Fruit fly (Drosophila melanogaster) whole organism, embryonic: ENCODE measurements around the gene COX7AL2.

Experiments
- Bgb ChIP-seq: fragments of 200-800 bp; sonication (Bioruptor generic); IDR thresholded peaks from 2 replicates; pipeline ENCODE4 v1.3.6; 2022; ENCODE audit warnings: missing biosample characterization, missing genetic modification characterization; ENCODE audit not compliant: partially characterized antibody
- CG10321 ChIP-seq: fragments of 200-800 bp; sonication (Bioruptor generic); IDR thresholded peaks from 2 replicates; pipeline ENCODE4 v1.3.6; 2022; ENCODE audit warnings: missing biosample characterization, missing genetic modification characterization
- CG12104 ChIP-seq: fragments of 200-800 bp; sonication (Bioruptor generic); optimal IDR thresholded peaks from 3 replicates; lab custom pipeline; 2016; ENCODE audit warnings: missing biosample characterization, missing genetic modification characterization
- CG12769 ChIP-seq: fragments of 200-800 bp; sonication (Bioruptor generic); optimal IDR thresholded peaks from 2 replicates; lab custom pipeline; 2019; ENCODE audit warnings: missing biosample characterization, mild to moderate bottlenecking, missing genetic modification characterization, moderate library complexity
- CG12942 ChIP-seq: fragments of 200-800 bp; sonication (Bioruptor generic); optimal IDR thresholded peaks from 3 replicates; lab custom pipeline; 2016; ENCODE audit warnings: missing biosample characterization, missing genetic modification characterization
- CG14860 ChIP-seq: fragments of 200-800 bp; sonication (Bioruptor generic); IDR thresholded peaks from 3 replicates; pipeline ENCODE4 v1.3.6; 2022; ENCODE audit warnings: missing biosample characterization, missing genetic modification characterization; ENCODE audit not compliant: partially characterized antibody
- CG15073 ChIP-seq: fragments of 200-800 bp; sonication (Bioruptor generic); optimal IDR thresholded peaks from 2 replicates; lab custom pipeline; 2016; ENCODE audit warnings: missing biosample characterization, missing genetic modification characterization
- CG2678 ChIP-seq: fragments of 200-800 bp; sonication (Bioruptor generic); optimal IDR thresholded peaks from 3 replicates; lab custom pipeline; 2019; ENCODE audit warnings: missing biosample characterization, mild to moderate bottlenecking, missing genetic modification characterization, moderate library complexity
- CG2712 ChIP-seq: fragments of 200-800 bp; optimal IDR thresholded peaks from 3 replicates; lab custom pipeline; 2019; ENCODE audit warnings: missing biosample characterization, mild to moderate bottlenecking, missing genetic modification characterization, moderate library complexity
- CG33557 ChIP-seq: fragments of 200-800 bp; sonication (Bioruptor generic); optimal IDR thresholded peaks from 2 replicates; lab custom pipeline; 2019; ENCODE audit warnings: missing biosample characterization, mild to moderate bottlenecking, missing genetic modification characterization, moderate library complexity
- CG4282 ChIP-seq: fragments of 200-800 bp; sonication (Bioruptor generic); optimal IDR thresholded peaks from 2 replicates; lab custom pipeline; 2016; ENCODE audit warnings: missing biosample characterization, missing genetic modification characterization
- CG6689 ChIP-seq: fragments of 200-800 bp; sonication (Bioruptor generic); IDR thresholded peaks from 2 replicates; pipeline ENCODE4 v1.3.6; 2022; ENCODE audit warnings: missing biosample characterization, missing genetic modification characterization
- CG7271 ChIP-seq: fragments of 200-800 bp; sonication (Bioruptor generic); optimal IDR thresholded peaks from 2 replicates; lab custom pipeline; 2018; ENCODE audit warnings: missing biosample characterization, mild to moderate bottlenecking, missing genetic modification characterization, moderate library complexity
- CG8944 ChIP-seq: fragments of 200-800 bp; sonication (Bioruptor generic); optimal IDR thresholded peaks from 3 replicates; lab custom pipeline; 2016; ENCODE audit warnings: missing biosample characterization, missing genetic modification characterization
- CG9609 ChIP-seq: fragments of 200-800 bp; sonication (Bioruptor generic); optimal IDR thresholded peaks from 3 replicates; lab custom pipeline; 2016; ENCODE audit warnings: missing biosample characterization, missing genetic modification characterization
- CG9932 ChIP-seq: fragments of 200-800 bp; sonication (Bioruptor generic); IDR thresholded peaks from 2 replicates; pipeline ENCODE4 v1.3.6; 2022; ENCODE audit warnings: missing biosample characterization, missing genetic modification characterization
- Camta ChIP-seq: fragments of 200-800 bp; sonication (Bioruptor generic); optimal IDR thresholded peaks from 2 replicates; lab custom pipeline; 2016; ENCODE audit warnings: missing biosample characterization, missing genetic modification characterization
- D19A ChIP-seq: fragments of 200-800 bp; optimal IDR thresholded peaks from 3 replicates; lab custom pipeline; 2019; ENCODE audit warnings: missing biosample characterization, mild to moderate bottlenecking, missing genetic modification characterization, moderate library complexity
- Dip2 ChIP-seq: fragments of 200-800 bp; sonication (Bioruptor generic); IDR thresholded peaks from 2 replicates; pipeline ENCODE4 v1.3.6; 2022; ENCODE audit warnings: missing biosample characterization, missing genetic modification characterization
- GATAe ChIP-seq: fragments of 200-800 bp; sonication (Bioruptor generic); conservative IDR thresholded peaks from 2 replicates; pipeline ENCODE4 v1.3.6; 2022; ENCODE audit warnings: missing biosample characterization, missing genetic modification characterization
- H2.0 ChIP-seq: fragments of 200-800 bp; sonication (Bioruptor generic); IDR thresholded peaks from 2 replicates; pipeline ENCODE4 v1.3.6; 2022; ENCODE audit warnings: missing biosample characterization, missing genetic modification characterization
- HLH4C ChIP-seq: fragments of 200-800 bp; sonication (Bioruptor generic); IDR thresholded peaks from 3 replicates; pipeline ENCODE4 v1.3.6; 2022; ENCODE audit warnings: missing biosample characterization, missing genetic modification characterization; ENCODE audit not compliant: partially characterized antibody
- Kr ChIP-seq: fragments of 200-800 bp; sonication (Bioruptor generic); optimal IDR thresholded peaks from 2 replicates; lab custom pipeline; 2017; ENCODE audit warnings: missing biosample characterization, mild to moderate bottlenecking, missing genetic modification characterization
- Lpt ChIP-seq: fragments of >200 bp; optimal IDR thresholded peaks from 2 replicates; lab custom pipeline; 2018; ENCODE audit warnings: missing biosample characterization, missing genetic modification characterization
- MBD-R2 ChIP-seq: fragments of 200-800 bp; sonication (Bioruptor generic); IDR thresholded peaks from 2 replicates; pipeline ENCODE4 v1.3.6; 2022; ENCODE audit warnings: missing biosample characterization, missing genetic modification characterization
- Nf-YA ChIP-seq: fragments of 200-800 bp; sonication (Bioruptor generic); IDR thresholded peaks from 2 replicates; pipeline ENCODE4 v1.3.6; 2022; ENCODE audit warnings: missing biosample characterization, missing genetic modification characterization
- Opbp ChIP-seq: fragments of 200-800 bp; sonication (Bioruptor generic); IDR thresholded peaks from 3 replicates; pipeline ENCODE4 v1.3.6; 2022; ENCODE audit warnings: missing biosample characterization, missing genetic modification characterization; ENCODE audit not compliant: partially characterized antibody
- Ravus ChIP-seq: fragments of 200-800 bp; sonication (Bioruptor generic); IDR thresholded peaks from 2 replicates; pipeline ENCODE4 v1.3.6; 2022; ENCODE audit warnings: missing biosample characterization, missing genetic modification characterization
- Sin3A ChIP-seq: fragments of >200 bp; optimal IDR thresholded peaks from 2 replicates; lab custom pipeline; 2018
- Xrp1 ChIP-seq: fragments of 200-800 bp; sonication (Bioruptor generic); IDR thresholded peaks from 2 replicates; pipeline ENCODE4 v1.3.6; 2022; ENCODE audit warnings: missing biosample characterization, missing genetic modification characterization
- al ChIP-seq: fragments of 200-800 bp; sonication (Bioruptor generic); IDR thresholded peaks from 2 replicates; pipeline ENCODE4 v1.3.6; 2022; ENCODE audit warnings: missing biosample characterization, missing genetic modification characterization
- aop ChIP-seq: fragments of 200-800 bp; sonication (Bioruptor generic); IDR thresholded peaks from 2 replicates; pipeline ENCODE4 v1.3.6; 2022; ENCODE audit warnings: missing biosample characterization, missing genetic modification characterization
- bigmax ChIP-seq: fragments of 200-800 bp; sonication (Bioruptor generic); optimal IDR thresholded peaks from 2 replicates; lab custom pipeline; 2018; ENCODE audit warnings: missing biosample characterization, mild to moderate bottlenecking, missing genetic modification characterization
- cato ChIP-seq: fragments of 200-800 bp; sonication (Bioruptor generic); optimal IDR thresholded peaks from 2 replicates; lab custom pipeline; 2016; ENCODE audit warnings: missing biosample characterization, missing genetic modification characterization, borderline replicate concordance
- chif ChIP-seq, 2 experiments: fragments of 200-800 bp; sonication (Bioruptor generic); optimal IDR thresholded peaks; 3 replicates each; lab custom pipeline; 2016; ENCODE audit warnings: missing biosample characterization in 2 of 2, missing genetic modification characterization in 2 of 2
- chn ChIP-seq: fragments of 200-800 bp; sonication (Bioruptor generic); optimal IDR thresholded peaks from 2 replicates; lab custom pipeline; 2016; ENCODE audit warnings: missing biosample characterization, missing genetic modification characterization
- crol ChIP-seq: fragments of 200-800 bp; sonication (Bioruptor generic); IDR thresholded peaks from 2 replicates; pipeline ENCODE4 v1.3.6; 2022; ENCODE audit warnings: missing biosample characterization, missing genetic modification characterization
- dimm ChIP-seq: fragments of 200-800 bp; sonication (Bioruptor generic); IDR thresholded peaks from 2 replicates; pipeline ENCODE4 v1.3.6; 2022; ENCODE audit warnings: missing biosample characterization, missing genetic modification characterization
- dpn ChIP-seq, 2 experiments: fragments of 200-800 bp; sonication (Bioruptor generic); optimal IDR thresholded peaks; 3 replicates each; lab custom pipeline; 2016; ENCODE audit warnings: missing biosample characterization in 2 of 2, missing genetic modification characterization in 2 of 2
- fru ChIP-seq: fragments of >200 bp; optimal IDR thresholded peaks from 2 replicates; lab custom pipeline; 2017
- gcm ChIP-seq: fragments of 200-800 bp; sonication (Bioruptor generic); optimal IDR thresholded peaks from 2 replicates; lab custom pipeline; 2019; ENCODE audit warnings: missing biosample characterization, mild to moderate bottlenecking, missing genetic modification characterization, moderate library complexity
- grau ChIP-seq: fragments of 200-800 bp; optimal IDR thresholded peaks from 3 replicates; lab custom pipeline; 2019; ENCODE audit warnings: missing biosample characterization, mild to moderate bottlenecking, missing genetic modification characterization, moderate library complexity
- kay ChIP-seq: fragments of 200-800 bp; sonication (Bioruptor generic); optimal IDR thresholded peaks from 2 replicates; lab custom pipeline; 2016; ENCODE audit warnings: missing biosample characterization, missing genetic modification characterization
- lov ChIP-seq, 2 experiments: fragments of 200-800 bp in 1 of 2; fragments of >200 bp in 1 of 2; sonication (Bioruptor generic) in 1 of 2; IDR thresholded peaks in 1 of 2; optimal IDR thresholded peaks in 1 of 2; 2 replicates in 1 of 2; 3 replicates in 1 of 2; pipeline versions ENCODE4 v1.3.6 to Lab custom; 2017 to 2022; ENCODE audit warnings: missing biosample characterization in 1 of 2, missing genetic modification characterization in 1 of 2
- nerfin-1 ChIP-seq: fragments of 200-800 bp; sonication (Bioruptor generic); optimal IDR thresholded peaks from 3 replicates; lab custom pipeline; 2019; ENCODE audit warnings: missing biosample characterization, mild to moderate bottlenecking, missing genetic modification characterization, moderate library complexity
- nerfin-2 ChIP-seq: fragments of 200-800 bp; sonication (Bioruptor generic); IDR thresholded peaks from 2 replicates; pipeline ENCODE4 v1.3.6; 2022; ENCODE audit warnings: missing biosample characterization, missing genetic modification characterization; ENCODE audit not compliant: partially characterized antibody
- ro ChIP-seq: fragments of 200-800 bp; sonication (Bioruptor generic); IDR thresholded peaks from 2 replicates; pipeline ENCODE4 v1.3.6; 2022; ENCODE audit warnings: missing biosample characterization, missing genetic modification characterization
- row ChIP-seq: fragments of 200-800 bp; sonication (Bioruptor generic); IDR thresholded peaks from 3 replicates; pipeline ENCODE4 v1.3.6; 2022; ENCODE audit warnings: missing biosample characterization, missing genetic modification characterization
- sna ChIP-seq: fragments of 200-800 bp; sonication (Bioruptor generic); IDR thresholded peaks from 2 replicates; pipeline ENCODE4 v1.3.6; 2022; ENCODE audit warnings: missing biosample characterization, missing genetic modification characterization; ENCODE audit not compliant: partially characterized antibody
- trh ChIP-seq: fragments of 200-800 bp; sonication (Bioruptor generic); optimal IDR thresholded peaks from 2 replicates; lab custom pipeline; 2016; ENCODE audit warnings: missing biosample characterization, missing genetic modification characterization
- zen2 ChIP-seq: fragments of 200-800 bp; sonication (Bioruptor generic); IDR thresholded peaks from 3 replicates; pipeline ENCODE4 v1.3.6; 2022; ENCODE audit warnings: missing biosample characterization, missing genetic modification characterization; ENCODE audit not compliant: partially characterized antibody

The COX7AL2 gene

DNA sequence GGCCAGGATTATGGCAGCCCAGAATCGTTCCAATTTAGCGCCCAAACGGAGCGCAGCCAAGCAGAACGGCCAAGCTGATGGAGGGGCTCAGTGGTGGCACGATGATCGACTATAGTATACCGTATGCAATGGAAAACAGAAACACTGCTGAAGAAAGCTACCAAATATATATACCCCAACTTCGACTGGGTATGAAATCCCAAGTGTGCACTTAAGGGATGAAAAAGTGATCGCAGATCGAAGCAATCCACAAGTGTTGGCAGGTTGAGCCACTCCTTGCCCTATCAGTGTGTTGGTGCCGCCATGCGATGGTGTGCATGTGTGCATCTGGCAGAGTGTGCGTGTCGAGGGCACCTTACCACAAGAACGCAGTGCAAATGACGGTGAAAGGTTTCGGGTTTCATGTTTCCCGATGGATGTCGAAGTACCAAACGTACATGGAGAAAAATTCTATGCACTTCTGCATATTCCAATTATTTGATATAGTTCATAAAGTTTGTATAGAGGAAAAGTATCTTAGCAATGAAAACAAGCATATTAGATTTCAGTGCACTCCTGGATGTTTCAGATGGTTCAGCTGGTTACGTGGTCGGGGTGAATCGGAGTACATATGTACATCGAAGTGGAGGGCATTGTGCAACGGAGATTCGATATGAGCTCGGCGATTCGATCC, 15.6 kb downstream of the COX7AL2 start:
- TF ChIP-seq Bgb (GFP tag; lab: Robert Waterston, UW): peak; percentile 42; the same call in 1 of the 2 replicates
- TF ChIP-seq dimm (GFP tag; lab: Robert Waterston, UW): no peak
- no peak for TF ChIP-seq CG2678 (tag; lab: Kevin White, UChicago)
- no peak for TF ChIP-seq CG6689
- TF ChIP-seq CG12769 (tag; lab: Kevin White, UChicago): no peak
- TF ChIP-seq nerfin-1 (tag; lab: Kevin White, UChicago): no peak
- peak; percentile 63 for TF ChIP-seq HLH4C (GFP tag; lab: Robert Waterston, UW)
- no peak for TF ChIP-seq CG4282 (GFP tag; lab: Kevin White, UChicago)
- no peak for TF ChIP-seq Dip2
- no peak for TF ChIP-seq GATAe (GFP tag; lab: Robert Waterston, UW)
- TF ChIP-seq nerfin-2 (GFP tag; lab: Robert Waterston, UW): peak; percentile 65
- TF ChIP-seq D19A (tag; lab: Kevin White, UChicago): no peak
- TF ChIP-seq aop (GFP tag; lab: Robert Waterston, UW): no peak; the same call in 1 of the 2 replicates
- TF ChIP-seq CG14860: peak; percentile 66
- TF ChIP-seq CG9932 (GFP tag; lab: Robert Waterston, UW): no peak
- TF ChIP-seq CG33557 (GFP tag; lab: Kevin White, UChicago): peak; percentile 1
- no peak for TF ChIP-seq chif (GFP tag; optimal IDR thresholded peaks at IDR 0.05; lab: Kevin White, UChicago)
- no peak for TF ChIP-seq Lpt (GFP tag; lab: Kevin White, UChicago)
- TF ChIP-seq Kr (GFP tag; lab: Kevin White, UChicago): peak; percentile 69
- no peak for TF ChIP-seq chn (GFP tag; lab: Kevin White, UChicago)
- TF ChIP-seq CG12104: no peak
- no peak for TF ChIP-seq grau (tag; lab: Kevin White, UChicago)
- no peak for TF ChIP-seq ro (GFP tag; lab: Robert Waterston, UW)
- no peak for TF ChIP-seq fru (lab: Kevin White, UChicago)
- peak; percentile 35; the same call in 1 of the 2 replicates for TF ChIP-seq Xrp1
- TF ChIP-seq cato (GFP tag; lab: Kevin White, UChicago): no peak
- TF ChIP-seq sna (GFP tag; lab: Robert Waterston, UW): peak; percentile 33; the same call in 1 of the 2 replicates
- no peak for TF ChIP-seq H2.0
- TF ChIP-seq CG2712: no peak
- TF ChIP-seq gcm: no peak
- no peak for TF ChIP-seq Nf-YA
- TF ChIP-seq CG7271 (tag; lab: Kevin White, UChicago): no peak
- TF ChIP-seq bigmax (GFP tag; lab: Kevin White, UChicago): no peak
- TF ChIP-seq zen2 (GFP tag; lab: Robert Waterston, UW): no peak
- no peak for TF ChIP-seq CG8944 (GFP tag; lab: Kevin White, UChicago)
- TF ChIP-seq dpn (GFP tag; optimal IDR thresholded peaks at IDR 0.05; lab: Kevin White, UChicago): peak in 1 of 2 experiments; percentile 9
- TF ChIP-seq MBD-R2: no peak
- no peak for TF ChIP-seq crol (GFP tag; lab: Robert Waterston, UW)
- TF ChIP-seq Opbp (GFP tag; lab: Robert Waterston, UW): no peak
- no peak for TF ChIP-seq CG15073
- no peak for TF ChIP-seq Ravus
- no peak for TF ChIP-seq al (GFP tag; lab: Robert Waterston, UW)
- no peak for TF ChIP-seq CG9609 (GFP tag; lab: Kevin White, UChicago)
- TF ChIP-seq Camta: no peak
- TF ChIP-seq CG12942: no peak
- peak; percentile 67 for TF ChIP-seq row (GFP tag; lab: Robert Waterston, UW)
- TF ChIP-seq Sin3A (lab: Kevin White, UChicago): no peak
- TF ChIP-seq CG10321 (GFP tag; lab: Robert Waterston, UW): no peak
- TF ChIP-seq kay (GFP tag; lab: Kevin White, UChicago): no peak
- no peak for TF ChIP-seq lov (optimal IDR thresholded peaks at IDR 0.05; lab: Kevin White, UChicago)
- peak; percentile 27; the same call in 1 of the 3 replicates for TF ChIP-seq lov (GFP tag; IDR thresholded peaks at IDR 0.05; lab: Robert Waterston, UW)
- no peak for TF ChIP-seq trh (GFP tag; lab: Kevin White, UChicago)
